Fruit fly (Drosophila melanogaster) whole organism, prepupa: Measurements from ENCODE around the gene CG13258.

Experiments used
- Lpt ChIP-seq: fragments of 200-800 bp; sonication (Bioruptor generic); optimal IDR thresholded peaks from 3 replicates; lab custom pipeline; 2016; ENCODE audit warnings: missing biosample characterization, missing genetic modification characterization
- esn ChIP-seq: fragments of 200-800 bp; sonication (Bioruptor generic); optimal IDR thresholded peaks from 2 replicates; lab custom pipeline; 2016; ENCODE audit warnings: missing biosample characterization, mild to moderate bottlenecking, missing genetic modification characterization, moderate library complexity
- spab ChIP-seq: fragments of 200-800 bp; sonication (Bioruptor generic); optimal IDR thresholded peaks from 2 replicates; lab custom pipeline; 2017; ENCODE audit warnings: missing biosample characterization, mild to moderate bottlenecking, missing genetic modification characterization, missing genetic modification reagents

DNA sequence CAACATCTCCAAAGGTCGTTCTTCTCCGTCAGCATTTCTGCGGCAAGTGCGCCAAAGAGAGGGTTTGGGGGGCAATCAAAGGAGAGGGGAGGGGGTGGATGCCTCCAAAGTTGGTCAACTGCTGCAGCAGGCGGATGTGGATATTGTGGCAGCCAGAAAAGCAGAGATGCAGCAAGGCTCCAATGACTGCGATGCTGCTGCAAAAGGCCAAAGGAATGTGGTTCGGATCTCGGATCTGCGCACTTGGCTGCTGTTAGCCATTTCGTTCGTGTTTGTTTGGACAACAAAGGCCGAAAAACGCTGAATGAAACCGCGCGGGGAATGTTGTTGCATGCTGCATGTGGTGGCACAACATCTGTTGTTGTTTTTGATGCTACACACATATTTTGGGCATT lies 10.8 kb downstream of the CG13258 start:
- TF ChIP-seq esn (GFP tag; lab: Kevin White, UChicago) (no peak), Lpt (GFP tag; lab: Kevin White, UChicago) (peak; percentile 5), spab (no peak)
